ENCODE assay signal across 5 fruit fly cellular contexts in the genomic region with DNA sequence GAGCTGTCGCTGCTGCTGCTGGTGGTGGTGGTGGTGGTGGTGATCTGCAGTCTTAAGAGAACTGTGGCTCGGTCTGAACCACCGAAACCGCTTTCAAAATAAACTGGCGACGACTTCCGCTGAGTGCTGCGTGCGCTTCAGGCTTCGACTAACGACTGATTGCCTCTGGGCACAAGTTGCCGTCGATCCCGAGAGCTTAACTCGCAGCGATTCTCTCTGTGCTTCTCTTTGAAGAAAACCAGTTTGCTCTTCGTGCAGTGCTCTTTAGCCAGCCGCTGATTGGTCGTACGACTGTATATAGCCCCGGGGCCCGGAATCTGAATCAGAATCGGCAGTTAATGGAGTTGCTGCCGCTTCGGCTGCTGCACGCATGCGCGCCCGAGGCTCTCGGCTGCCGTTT.
A peak's percentile ranks its signal among the peaks of the same experiment; 100 is the strongest.
TF ChIP-seq lines count a peak whose summit lies in the region.

Gene Ser (minus strand): TSS at position 162 of the 400 bp plus-strand sequence.

- TF ChIP-seq CTCF in whole organism, embryonic (GFP tag; optimal IDR thresholded peaks at IDR 0.05; lab: Kevin White, UChicago), result no peak

TF ChIP-seq in whole organism, 6 proteins besides CTCF, POLR2A, EP300 and RAD21:
- TF ChIP-seq Dll (optimal IDR thresholded peaks at IDR 0.05; lab: Kevin White, UChicago), result peak; percentile 30
- no peak for TF ChIP-seq pan (optimal IDR thresholded peaks at IDR 0.05; lab: Kevin White, UChicago)
- no peak for TF ChIP-seq CG8478 (optimal IDR thresholded peaks at IDR 0.05; lab: Kevin White, UChicago)

TF ChIP-seq in whole organism, embryonic, 481 proteins besides CTCF, POLR2A, EP300 and RAD21 (continues in another document):
- peak; percentile 5 for TF ChIP-seq CG5180 (GFP tag; optimal IDR thresholded peaks at IDR 0.05; lab: Kevin White, UChicago)
- peak; percentile 58; the same call in 1 of the 2 replicates for TF ChIP-seq sna (GFP tag; IDR thresholded peaks at IDR 0.05; lab: Robert Waterston, UW; ENCODE audit: partially characterized antibody)
- TF ChIP-seq CG34224 (GFP tag; IDR thresholded peaks at IDR 0.05; lab: Robert Waterston, UW; ENCODE audit: partially characterized antibody), result peak; percentile 27; the same call in 1 of the 3 replicates
- TF ChIP-seq CG13287 (GFP tag; IDR thresholded peaks at IDR 0.05; lab: Robert Waterston, UW; ENCODE audit: partially characterized antibody), result peak; percentile 30; the same call in 1 of the 2 replicates
- no peak for TF ChIP-seq CG1024 (GFP tag; IDR thresholded peaks at IDR 0.05; lab: Robert Waterston, UW)
- TF ChIP-seq vvl (GFP tag; IDR thresholded peaks at IDR 0.05; lab: Robert Waterston, UW), result 0 out of 2 replicates have a peak, but pooled peaks have one; percentile 29
- TF ChIP-seq Nf-YB (GFP tag; optimal IDR thresholded peaks at IDR 0.05; lab: Kevin White, UChicago), result peak; percentile 94
- 0 out of 2 replicates have a peak, but pooled peaks have one; percentile 21 for TF ChIP-seq slbo (GFP tag; IDR thresholded peaks at IDR 0.05; lab: Robert Waterston, UW)
- TF ChIP-seq run (tag; optimal IDR thresholded peaks at IDR 0.05; lab: Kevin White, UChicago), result peak; percentile 42
- peak; percentile 9 for TF ChIP-seq abd-A (tag; optimal IDR thresholded peaks at IDR 0.05; lab: Kevin White, UChicago)
- TF ChIP-seq caup (GFP tag; optimal IDR thresholded peaks at IDR 0.05; lab: Kevin White, UChicago; ENCODE audit: severe bottlenecking), result no peak
- TF ChIP-seq Deaf1 (tag; optimal IDR thresholded peaks at IDR 0.05; lab: Kevin White, UChicago), result peak; percentile 88
- TF ChIP-seq CG10431 (GFP tag; optimal IDR thresholded peaks at IDR 0.05; lab: Kevin White, UChicago), result peak; percentile 2
- peak; percentile 86 for TF ChIP-seq Jarid2 (GFP tag; optimal IDR thresholded peaks at IDR 0.05; lab: Kevin White, UChicago)
- TF ChIP-seq CG8290 (GFP tag; optimal IDR thresholded peaks at IDR 0.05; lab: Kevin White, UChicago), result no peak
- no peak for TF ChIP-seq CG8290 (tag; optimal IDR thresholded peaks at IDR 0.05; lab: Kevin White, UChicago)
- TF ChIP-seq Trl (optimal IDR thresholded peaks at IDR 0.05; lab: Kevin White, UChicago), result peak; percentile 59 to 83
- TF ChIP-seq Trl (GFP tag; optimal IDR thresholded peaks at IDR 0.05; lab: Kevin White, UChicago), result no peak

TF ChIP-seq in whole organism, prepupa, 60 proteins besides CTCF, POLR2A, EP300 and RAD21:
- TF ChIP-seq dsx (GFP tag; optimal IDR thresholded peaks at IDR 0.05; lab: Kevin White, UChicago; ENCODE audit: poor library complexity, severe bottlenecking), result peak; percentile 40
- no peak for TF ChIP-seq Eip75B (GFP tag; optimal IDR thresholded peaks at IDR 0.05; lab: Kevin White, UChicago)
- TF ChIP-seq Hr4 (GFP tag; optimal IDR thresholded peaks at IDR 0.05; lab: Kevin White, UChicago), result no peak
- peak; percentile 18 for TF ChIP-seq CG7368 (GFP tag; optimal IDR thresholded peaks at IDR 0.05; lab: Kevin White, UChicago)
- peak; percentile 22 to 86 for TF ChIP-seq ss (GFP tag; optimal IDR thresholded peaks at IDR 0.05; lab: Kevin White, UChicago)
- peak; percentile 63 for TF ChIP-seq svp (GFP tag; lab: Kevin White, UChicago)
- peak; percentile 47 for TF ChIP-seq CG16779 (tag; optimal IDR thresholded peaks at IDR 0.05; lab: Kevin White, UChicago)
- 0 out of 3 replicates have a peak, but pooled peaks have one; percentile 34 for TF ChIP-seq CG8119 (GFP tag; IDR thresholded peaks at IDR 0.05; lab: Robert Waterston, UW)
- TF ChIP-seq Sox14 (GFP tag; optimal IDR thresholded peaks at IDR 0.05; lab: Kevin White, UChicago), result no peak
- peak; percentile 57 for TF ChIP-seq CG6854 (GFP tag; optimal IDR thresholded peaks at IDR 0.05; lab: Kevin White, UChicago)
- TF ChIP-seq CG1621 (tag; optimal IDR thresholded peaks at IDR 0.05; lab: Kevin White, UChicago), result peak; percentile 55
- peak; percentile 46; the same call in 1 of the 3 replicates for TF ChIP-seq eg (GFP tag; IDR thresholded peaks at IDR 0.05; lab: Robert Waterston, UW)
- TF ChIP-seq CG6808 (GFP tag; optimal IDR thresholded peaks at IDR 0.05; lab: Kevin White, UChicago), result peak; percentile 49
- TF ChIP-seq CG6276 (GFP tag; optimal IDR thresholded peaks at IDR 0.05; lab: Kevin White, UChicago), result no peak
- peak; percentile 15 for TF ChIP-seq CG9139 (GFP tag; optimal IDR thresholded peaks at IDR 0.05; lab: Kevin White, UChicago)
- no peak for TF ChIP-seq esn (GFP tag; optimal IDR thresholded peaks at IDR 0.05; lab: Kevin White, UChicago)
- TF ChIP-seq Eip78C (GFP tag; lab: Kevin White, UChicago), result peak; percentile 50
- TF ChIP-seq CG11762 (GFP tag; optimal IDR thresholded peaks at IDR 0.05; lab: Kevin White, UChicago; ENCODE audit: insufficient read depth), result no peak

TF ChIP-seq in whole organism, pupa, 21 proteins besides CTCF, POLR2A, EP300 and RAD21:
- TF ChIP-seq Pif1A (GFP tag; optimal IDR thresholded peaks at IDR 0.05; lab: Kevin White, UChicago) (no peak), CG4496 (GFP tag; IDR thresholded peaks at IDR 0.05; lab: Robert Waterston, UW) (no peak), gl (tag; optimal IDR thresholded peaks at IDR 0.05; lab: Kevin White, UChicago) (peak; percentile 14), Pif1B (GFP tag; optimal IDR thresholded peaks at IDR 0.05; lab: Kevin White, UChicago) (peak; percentile 10), Snoo (tag; optimal IDR thresholded peaks at IDR 0.05; lab: Kevin White, UChicago) (peak; percentile 31), CG13204 (GFP tag; optimal IDR thresholded peaks at IDR 0.05; lab: Kevin White, UChicago) (peak; percentile 35), CG9948 (tag; optimal IDR thresholded peaks at IDR 0.05; lab: Kevin White, UChicago) (no peak), CG8301 (tag; optimal IDR thresholded peaks at IDR 0.05; lab: Kevin White, UChicago) (no peak), CG12605 (GFP tag; IDR thresholded peaks at IDR 0.05; lab: Robert Waterston, UW) (no peak), D1 (tag; optimal IDR thresholded peaks at IDR 0.05; lab: Kevin White, UChicago) (no peak), CG10348 (GFP tag; IDR thresholded peaks at IDR 0.05; lab: Robert Waterston, UW) (no peak), rn (GFP tag; IDR thresholded peaks at IDR 0.05; lab: Robert Waterston, UW) (no peak), EcR (GFP tag; optimal IDR thresholded peaks at IDR 0.05; lab: Kevin White, UChicago) (peak; percentile 28), fd96Ca (GFP tag; IDR thresholded peaks at IDR 0.05; lab: Robert Waterston, UW) (0 out of 3 replicates have a peak, but pooled peaks have one; percentile 37), Ets98B (GFP tag; IDR thresholded peaks at IDR 0.05; lab: Robert Waterston, UW) (peak; percentile 40; the same call in 1 of the 2 replicates), CG17806 (tag; optimal IDR thresholded peaks at IDR 0.05; lab: Kevin White, UChicago) (no peak), CG15710 (tag; optimal IDR thresholded peaks at IDR 0.05; lab: Kevin White, UChicago) (no peak), CG34367 (tag; optimal IDR thresholded peaks at IDR 0.05; lab: Kevin White, UChicago) (no peak), CG8159 (tag; optimal IDR thresholded peaks at IDR 0.05; lab: Kevin White, UChicago) (no peak), CG14655 (GFP tag; optimal IDR thresholded peaks at IDR 0.05; lab: Kevin White, UChicago) (no peak), CG32121 (GFP tag; IDR thresholded peaks at IDR 0.05; lab: Robert Waterston, UW) (0 out of 2 replicates have a peak, but pooled peaks have one; percentile 27)

TF ChIP-seq in whole organism, wandering third instar larva, 38 proteins besides CTCF, POLR2A, EP300 and RAD21:
- TF ChIP-seq Hnf4 (GFP tag; optimal IDR thresholded peaks at IDR 0.05; lab: Kevin White, UChicago), result no peak
- TF ChIP-seq Myc (optimal IDR thresholded peaks at IDR 0.05; lab: Kevin White, UChicago), result no peak
- no peak for TF ChIP-seq Sp1 (GFP tag; optimal IDR thresholded peaks at IDR 0.05; lab: Kevin White, UChicago)
- TF ChIP-seq usp (GFP tag; optimal IDR thresholded peaks at IDR 0.05; lab: Kevin White, UChicago), result no peak
- TF ChIP-seq GATAd (GFP tag; optimal IDR thresholded peaks at IDR 0.05; lab: Kevin White, UChicago), result no peak
- TF ChIP-seq Dfd (GFP tag; optimal IDR thresholded peaks at IDR 0.05; lab: Kevin White, UChicago), result peak; percentile 19
- TF ChIP-seq OdsH (GFP tag; optimal IDR thresholded peaks at IDR 0.05; lab: Kevin White, UChicago), result peak; percentile 24
- no peak for TF ChIP-seq lola (GFP tag; optimal IDR thresholded peaks at IDR 0.05; lab: Kevin White, UChicago)
- TF ChIP-seq HLH106 (tag; optimal IDR thresholded peaks at IDR 0.05; lab: Kevin White, UChicago), result no peak
- TF ChIP-seq br (GFP tag; optimal IDR thresholded peaks at IDR 0.05; lab: Kevin White, UChicago), result peak; percentile 4
- no peak for TF ChIP-seq ey (GFP tag; optimal IDR thresholded peaks at IDR 0.05; lab: Kevin White, UChicago)
- TF ChIP-seq Abd-B (GFP tag; optimal IDR thresholded peaks at IDR 0.05; lab: Kevin White, UChicago), result no peak
- no peak for TF ChIP-seq Rel (GFP tag; optimal IDR thresholded peaks at IDR 0.05; lab: Kevin White, UChicago)
- TF ChIP-seq Rel (tag; optimal IDR thresholded peaks at IDR 0.05; lab: Kevin White, UChicago), result no peak
- no peak for TF ChIP-seq tai (GFP tag; optimal IDR thresholded peaks at IDR 0.05; lab: Kevin White, UChicago)
- peak; percentile 34 for TF ChIP-seq fru (GFP tag; optimal IDR thresholded peaks at IDR 0.05; lab: Kevin White, UChicago)
- TF ChIP-seq jim (GFP tag; optimal IDR thresholded peaks at IDR 0.05; lab: Kevin White, UChicago), result no peak
- TF ChIP-seq Dif (GFP tag; optimal IDR thresholded peaks at IDR 0.05; lab: Kevin White, UChicago; ENCODE audit: partially characterized antibody), result peak; percentile 66
- TF ChIP-seq foxo (GFP tag; optimal IDR thresholded peaks at IDR 0.05; lab: Kevin White, UChicago), result no peak
- TF ChIP-seq Hr83 (GFP tag; optimal IDR thresholded peaks at IDR 0.05; lab: Kevin White, UChicago; ENCODE audit: poor library complexity, severe bottlenecking), result peak; percentile 17
- TF ChIP-seq sage (GFP tag; optimal IDR thresholded peaks at IDR 0.05; lab: Kevin White, UChicago), result no peak
- TF ChIP-seq psq (GFP tag; optimal IDR thresholded peaks at IDR 0.05; lab: Kevin White, UChicago), result peak; percentile 5
- peak; percentile 4 for TF ChIP-seq h (GFP tag; optimal IDR thresholded peaks at IDR 0.05; lab: Kevin White, UChicago)
- no peak for TF ChIP-seq CrebA (GFP tag; optimal IDR thresholded peaks at IDR 0.05; lab: Kevin White, UChicago; ENCODE audit: borderline replicate concordance)
- peak; percentile 65 to 68 for TF ChIP-seq dl (GFP tag; optimal IDR thresholded peaks at IDR 0.05; lab: Kevin White, UChicago; ENCODE audit: insufficient read depth in 1 of 2, partially characterized antibody in 2 of 2)
